Fruit fly (Drosophila melanogaster) whole organism, wandering third instar larva: Measurements from ENCODE around the gene Fum4.

Source experiments
- Abd-B ChIP-seq: fragments of >200 bp; optimal IDR thresholded peaks from 2 replicates; lab custom pipeline; 2017; ENCODE audit warnings: missing biosample characterization, missing genetic modification characterization
- CG32264 ChIP-seq: fragments of 200-800 bp; sonication (Bioruptor generic); optimal IDR thresholded peaks from 2 replicates; lab custom pipeline; 2016; ENCODE audit warnings: missing biosample characterization, missing genetic modification characterization
- CrebA ChIP-seq: fragments of 200-800 bp; sonication (Bioruptor generic); optimal IDR thresholded peaks from 2 replicates; lab custom pipeline; 2016; ENCODE audit warnings: missing biosample characterization, mild to moderate bottlenecking, missing genetic modification characterization, borderline replicate concordance
- Dfd ChIP-seq: fragments of >200 bp; optimal IDR thresholded peaks from 2 replicates; lab custom pipeline; 2017; ENCODE audit warnings: missing biosample characterization, missing genetic modification characterization
- GATAd ChIP-seq: sonication (Bioruptor generic); optimal IDR thresholded peaks from 2 replicates; lab custom pipeline; 2016; ENCODE audit warnings: missing biosample characterization, missing genetic modification characterization
- Hnf4 ChIP-seq: fragments of 200-800 bp; sonication (Bioruptor generic); optimal IDR thresholded peaks from 2 replicates; lab custom pipeline; 2016; ENCODE audit warnings: missing biosample characterization, mild to moderate bottlenecking, missing genetic modification characterization
- Hr78 ChIP-seq: fragments of >200 bp; optimal IDR thresholded peaks from 2 replicates; lab custom pipeline; 2017; ENCODE audit warnings: missing biosample characterization, missing genetic modification characterization
- Jra ChIP-seq: sonication (Bioruptor generic); optimal IDR thresholded peaks from 2 replicates; lab custom pipeline; 2016; ENCODE audit warnings: missing biosample characterization, missing genetic modification characterization
- Mio ChIP-seq: sonication (Bioruptor generic); optimal IDR thresholded peaks from 2 replicates; lab custom pipeline; 2016; ENCODE audit warnings: missing biosample characterization, missing genetic modification characterization
- Myc ChIP-seq: fragments of >200 bp; optimal IDR thresholded peaks from 2 replicates; lab custom pipeline; 2017
- Rel ChIP-seq, 2 experiments: fragments of 200-800 bp; sonication (Bioruptor generic) in 1 of 2; optimal IDR thresholded peaks; 2 replicates in 1 of 2; 3 replicates in 1 of 2; lab custom pipeline; 2016 to 2019; ENCODE audit warnings: mild to moderate bottlenecking in 2 of 2, missing biosample characterization in 2 of 2, missing genetic modification characterization in 2 of 2, moderate library complexity in 1 of 2
- Sp1 ChIP-seq: fragments of 200-800 bp; sonication (Bioruptor generic); optimal IDR thresholded peaks from 3 replicates; lab custom pipeline; 2019; ENCODE audit warnings: missing biosample characterization, mild to moderate bottlenecking, missing genetic modification characterization, moderate library complexity
- Vsx2 ChIP-seq: fragments of 200-300, 225-300 bp; sonication (Bioruptor generic); optimal IDR thresholded peaks from 2 replicates; lab custom pipeline; 2018; ENCODE audit warnings: missing biosample characterization, missing genetic modification characterization; ENCODE audit not compliant: partially characterized antibody
- br ChIP-seq: fragments of 200-800 bp; sonication (Bioruptor generic); optimal IDR thresholded peaks from 2 replicates; lab custom pipeline; 2016; ENCODE audit warnings: missing biosample characterization, missing genetic modification characterization
- brk ChIP-seq: fragments of 200-800 bp; sonication (Bioruptor generic); optimal IDR thresholded peaks from 2 replicates; lab custom pipeline; 2016; ENCODE audit warnings: missing biosample characterization, mild to moderate bottlenecking, missing genetic modification characterization
- dl ChIP-seq, 2 experiments: fragments of 175-275, 200-275 bp in 1 of 2; fragments of 200-275 bp in 1 of 2; sonication (Bioruptor generic); optimal IDR thresholded peaks; lab custom pipeline; 2018; ENCODE audit warnings: mild to moderate bottlenecking in 2 of 2, missing biosample characterization in 2 of 2, missing genetic modification characterization in 2 of 2, moderate library complexity in 2 of 2; ENCODE audit not compliant: partially characterized antibody in 2 of 2, insufficient read depth in 1 of 2
- dsf ChIP-seq: sonication (Bioruptor generic); optimal IDR thresholded peaks from 2 replicates; lab custom pipeline; 2016; ENCODE audit warnings: missing biosample characterization, missing genetic modification characterization, borderline replicate concordance
- foxo ChIP-seq, 2 experiments: fragments of 200-800 bp; sonication (Bioruptor generic); optimal IDR thresholded peaks; 2 replicates in 1 of 2; 3 replicates in 1 of 2; lab custom pipeline; 2016 to 2017; ENCODE audit warnings: missing biosample characterization in 2 of 2, missing genetic modification characterization in 2 of 2
- fru ChIP-seq: fragments of 200-800 bp; sonication (Bioruptor generic); optimal IDR thresholded peaks from 3 replicates; lab custom pipeline; 2016; ENCODE audit warnings: missing biosample characterization, mild to moderate bottlenecking, missing genetic modification characterization
- h ChIP-seq: fragments of 200-800 bp; sonication (Bioruptor generic); optimal IDR thresholded peaks from 3 replicates; lab custom pipeline; 2016; ENCODE audit warnings: missing biosample characterization, mild to moderate bottlenecking, missing genetic modification characterization
- jim ChIP-seq: fragments of 175-275, 200-325 bp; sonication (Bioruptor generic); optimal IDR thresholded peaks from 2 replicates; lab custom pipeline; 2016; ENCODE audit warnings: missing biosample characterization, mild to moderate bottlenecking, missing genetic modification characterization
- lola ChIP-seq: fragments of >200 bp; optimal IDR thresholded peaks from 2 replicates; lab custom pipeline; 2017; ENCODE audit warnings: missing biosample characterization, missing genetic modification characterization
- psq ChIP-seq: fragments of 200-800 bp; sonication (Bioruptor generic); optimal IDR thresholded peaks from 3 replicates; lab custom pipeline; 2017; ENCODE audit warnings: missing biosample characterization, mild to moderate bottlenecking, missing genetic modification characterization, moderate library complexity
- rgr ChIP-seq: fragments of 200-800 bp; sonication (Bioruptor generic); optimal IDR thresholded peaks from 3 replicates; lab custom pipeline; 2016; ENCODE audit warnings: missing biosample characterization, mild to moderate bottlenecking, missing genetic modification characterization
- sage ChIP-seq: fragments of 200-800 bp; sonication (Bioruptor generic); optimal IDR thresholded peaks from 2 replicates; lab custom pipeline; 2016; ENCODE audit warnings: missing biosample characterization, mild to moderate bottlenecking, missing genetic modification characterization
- sv ChIP-seq: fragments of 200-800 bp; sonication (Bioruptor generic); optimal IDR thresholded peaks from 3 replicates; lab custom pipeline; 2016; ENCODE audit warnings: missing biosample characterization, missing genetic modification characterization
- tai ChIP-seq: sonication (Bioruptor generic); optimal IDR thresholded peaks from 2 replicates; lab custom pipeline; 2016; ENCODE audit warnings: missing biosample characterization, missing genetic modification characterization
- usp ChIP-seq: fragments of >200 bp; optimal IDR thresholded peaks from 2 replicates; lab custom pipeline; 2017; ENCODE audit warnings: missing biosample characterization, missing genetic modification characterization
- woc ChIP-seq: sonication (Bioruptor generic); optimal IDR thresholded peaks from 2 replicates; lab custom pipeline; 2016; ENCODE audit warnings: missing biosample characterization, mild to moderate bottlenecking, missing genetic modification characterization

The Fum4 gene

DNA sequence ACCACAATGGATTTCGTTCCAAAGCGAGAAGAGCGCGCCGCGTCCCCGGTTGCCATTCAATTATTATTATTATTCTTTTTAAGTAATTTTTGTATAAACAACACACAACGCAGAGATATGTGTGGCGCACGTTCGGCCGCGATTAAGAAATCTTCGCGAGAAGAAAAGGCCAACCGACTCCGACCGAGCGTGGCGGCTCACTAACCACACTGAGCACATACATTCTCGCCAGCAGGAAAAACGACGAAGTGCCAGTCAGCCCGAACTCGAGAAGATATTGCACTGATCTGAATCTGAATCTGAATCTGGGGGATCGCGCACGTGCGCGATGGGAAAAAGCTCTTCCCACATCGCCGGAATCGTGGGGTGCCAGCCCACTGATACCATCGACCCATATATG lies 7.6 kb upstream of the Fum4 start, which contains the start of gene Sur:
Sur (minus strand) TSS at position 207 of the 400 bp plus-strand sequence.
- no peak for TF ChIP-seq woc (GFP tag; lab: Kevin White, UChicago)
- no peak for TF ChIP-seq Hnf4 (GFP tag; lab: Kevin White, UChicago)
- no peak for TF ChIP-seq tai (GFP tag; lab: Kevin White, UChicago)
- no peak for TF ChIP-seq sv (GFP tag; lab: Kevin White, UChicago)
- no peak for TF ChIP-seq jim (GFP tag; lab: Kevin White, UChicago)
- TF ChIP-seq h (GFP tag; lab: Kevin White, UChicago) = no peak
- TF ChIP-seq Hr78 = no peak
- TF ChIP-seq, all 38 proteins: peak for 0

DNA sequence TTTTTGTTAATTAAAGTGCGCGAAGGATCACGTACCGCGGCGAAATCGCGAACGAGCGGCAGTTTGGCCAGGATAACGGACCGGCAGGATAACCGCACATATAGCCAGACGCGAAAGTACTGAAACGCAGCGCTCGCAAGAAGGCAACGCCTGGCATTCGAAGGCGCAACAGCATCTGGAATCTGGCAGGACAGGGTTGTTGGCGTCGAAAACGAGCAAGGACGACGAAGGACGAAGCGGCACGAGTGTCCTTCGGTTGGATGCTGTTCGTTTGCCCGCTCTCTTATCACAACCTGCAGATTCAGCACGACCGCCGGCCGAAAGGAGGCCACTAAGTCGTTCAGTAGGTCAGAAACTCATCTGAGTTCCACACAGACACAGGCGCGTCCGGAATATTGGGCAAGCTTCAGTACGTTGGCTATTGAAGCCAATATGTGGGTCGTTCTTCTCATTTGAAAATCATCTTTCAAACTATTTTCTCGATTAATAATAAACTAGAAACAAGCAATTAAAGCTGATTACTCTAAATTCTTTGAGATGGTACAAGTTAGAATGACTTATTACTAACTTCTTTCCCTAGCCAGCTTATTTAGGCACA lies 11.0 kb downstream of the Fum4 start, which contains the start of gene CG44153:
CG44153 (minus strand) TSS at position 75 of the 598 bp plus-strand sequence.
- no peak for TF ChIP-seq Vsx2
- TF ChIP-seq tai (GFP tag; lab: Kevin White, UChicago) = no peak
- no peak for TF ChIP-seq jim (GFP tag; lab: Kevin White, UChicago)
- no peak for TF ChIP-seq lola (GFP tag; lab: Kevin White, UChicago)
- no peak for TF ChIP-seq Mio
- no peak for TF ChIP-seq dl (GFP tag; optimal IDR thresholded peaks at IDR 0.05; lab: Kevin White, UChicago; ENCODE audit: insufficient read depth in 1 of 2, partially characterized antibody in 2 of 2)
- TF ChIP-seq sage (GFP tag; lab: Kevin White, UChicago) = no peak
- TF ChIP-seq Abd-B (GFP tag; lab: Kevin White, UChicago) = no peak
- TF ChIP-seq brk = no peak
- no peak for TF ChIP-seq sv (GFP tag; lab: Kevin White, UChicago)
- TF ChIP-seq GATAd = no peak
- no peak for TF ChIP-seq usp (GFP tag; lab: Kevin White, UChicago)
- TF ChIP-seq CrebA (GFP tag; lab: Kevin White, UChicago) = no peak
- TF ChIP-seq Jra = no peak
- TF ChIP-seq CG32264 (GFP tag; lab: Kevin White, UChicago) = no peak

- TF ChIP-seq brk (no peak), rgr (GFP tag; lab: Kevin White, UChicago) (no peak), jim (GFP tag; lab: Kevin White, UChicago) (no peak), fru (GFP tag; lab: Kevin White, UChicago) (no peak), CrebA (GFP tag; lab: Kevin White, UChicago) (no peak)
Measured at dm6 chr2L:10172402-10172801, 18.9 kb downstream of the Fum4 start, which contains the start of gene CG13137. Gene CG13137, plus strand, starts transcription at chr2L:10172702.

- TF ChIP-seq CG32264 (GFP tag; lab: Kevin White, UChicago) (no peak), Abd-B (GFP tag; lab: Kevin White, UChicago) (no peak), br (no peak), lola (GFP tag; lab: Kevin White, UChicago) (no peak), fru (GFP tag; lab: Kevin White, UChicago) (no peak), Mio (no peak), sv (GFP tag; lab: Kevin White, UChicago) (no peak), woc (GFP tag; lab: Kevin White, UChicago) (no peak), GATAd (no peak), sage (GFP tag; lab: Kevin White, UChicago) (no peak), Hnf4 (GFP tag; lab: Kevin White, UChicago) (no peak), Myc (lab: Kevin White, UChicago) (no peak), Rel (GFP tag; optimal IDR thresholded peaks at IDR 0.05; lab: Kevin White, UChicago) (no peak), Rel (tag; optimal IDR thresholded peaks at IDR 0.05; lab: Kevin White, UChicago) (no peak)
Measured at dm6 chr2L:10154395-10154794, 36.9 kb downstream of the Fum4 start.

- TF ChIP-seq Sp1 (GFP tag; lab: Kevin White, UChicago) (peak; percentile 53), fru (GFP tag; lab: Kevin White, UChicago) (no peak), Rel (GFP tag; optimal IDR thresholded peaks at IDR 0.05; lab: Kevin White, UChicago) (no peak), Rel (tag; optimal IDR thresholded peaks at IDR 0.05; lab: Kevin White, UChicago) (peak; percentile 30), CrebA (GFP tag; lab: Kevin White, UChicago) (peak; percentile 66)
Measured at dm6 chr2L:10146723-10147475, 44.4 kb downstream of the Fum4 start.

DNA sequence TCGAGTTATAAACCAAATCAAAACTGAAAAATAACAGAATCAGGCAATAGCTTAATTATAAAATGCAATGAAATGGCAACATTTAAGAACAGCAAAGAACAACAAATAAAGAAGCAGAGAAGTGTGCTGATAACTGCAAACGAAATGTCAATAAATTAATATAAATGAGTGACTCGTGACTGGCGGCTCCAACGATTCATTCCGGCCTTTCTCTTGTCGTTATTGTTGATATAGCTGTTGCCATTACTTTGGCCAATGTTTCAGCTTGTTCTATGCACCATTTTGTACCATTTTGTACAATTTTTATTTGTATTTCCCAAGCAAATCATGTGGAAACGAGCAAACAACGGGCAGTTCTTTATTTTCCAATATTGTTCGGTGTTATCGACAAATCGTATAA lies 45.7 kb downstream of the Fum4 start:
- TF ChIP-seq psq (no peak), sv (GFP tag; lab: Kevin White, UChicago) (no peak), Abd-B (GFP tag; lab: Kevin White, UChicago) (no peak), foxo (GFP tag; optimal IDR thresholded peaks at IDR 0.05; lab: Kevin White, UChicago) (no peak), fru (GFP tag; lab: Kevin White, UChicago) (no peak), Vsx2 (no peak), tai (GFP tag; lab: Kevin White, UChicago) (no peak), dsf (GFP tag; lab: Kevin White, UChicago) (no peak), rgr (GFP tag; lab: Kevin White, UChicago) (no peak), Rel (GFP tag; optimal IDR thresholded peaks at IDR 0.05; lab: Kevin White, UChicago) (no peak), Rel (tag; optimal IDR thresholded peaks at IDR 0.05; lab: Kevin White, UChicago) (no peak), Dfd (GFP tag; lab: Kevin White, UChicago) (no peak), Hnf4 (GFP tag; lab: Kevin White, UChicago) (no peak), jim (GFP tag; lab: Kevin White, UChicago) (no peak)
- TF ChIP-seq, all 38 proteins: peak for 0
